Worm (Caenorhabditis elegans): ENCODE results near the gene rps-9.

The rps-9 gene

DNA sequence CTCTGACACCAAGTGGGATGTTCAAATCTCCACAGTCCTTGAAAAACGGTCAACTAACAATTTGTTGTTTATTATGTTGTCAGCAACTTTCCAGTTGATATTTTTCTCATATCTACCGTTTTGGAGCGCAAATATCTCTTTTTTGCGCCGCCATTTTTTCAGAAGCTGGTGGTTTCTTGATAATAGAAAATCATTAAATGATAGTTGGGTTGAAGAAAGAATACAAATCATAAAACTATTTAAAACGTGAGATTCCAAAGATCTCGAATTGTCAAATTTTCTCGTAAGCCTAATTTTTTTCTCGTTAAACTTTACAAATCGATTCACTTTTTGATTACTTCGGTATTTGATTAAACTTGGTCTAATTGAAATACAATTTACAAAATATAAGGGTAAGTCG lies 33.7 kb downstream of the rps-9 start, which contains the start of gene rpl-42:
Gene rpl-42, plus strand, starts transcription at position 301 of the 400 bp plus-strand sequence.
- TF ChIP-seq pha-4 (tag; optimal IDR thresholded peaks at IDR 0.05) (no peak), blmp-1 (tag; optimal IDR thresholded peaks at IDR 0.05) (no peak), nhr-28 (tag; optimal IDR thresholded peaks at IDR 0.05) (no peak), nhr-76 (tag; optimal IDR thresholded peaks at IDR 0.05) (no peak), hlh-1 (tag; optimal IDR thresholded peaks at IDR 0.05) (no peak), lsy-2 (tag; optimal IDR thresholded peaks at IDR 0.05) (no peak), bed-3 (GFP tag; optimal IDR thresholded peaks at IDR 0.05) (no peak), nhr-2 (tag; optimal IDR thresholded peaks at IDR 0.05) (no peak), M03D4.4 (tag; optimal IDR thresholded peaks at IDR 0.05) (no peak), mab-5 (tag; optimal IDR thresholded peaks at IDR 0.05) (no peak)

DNA sequence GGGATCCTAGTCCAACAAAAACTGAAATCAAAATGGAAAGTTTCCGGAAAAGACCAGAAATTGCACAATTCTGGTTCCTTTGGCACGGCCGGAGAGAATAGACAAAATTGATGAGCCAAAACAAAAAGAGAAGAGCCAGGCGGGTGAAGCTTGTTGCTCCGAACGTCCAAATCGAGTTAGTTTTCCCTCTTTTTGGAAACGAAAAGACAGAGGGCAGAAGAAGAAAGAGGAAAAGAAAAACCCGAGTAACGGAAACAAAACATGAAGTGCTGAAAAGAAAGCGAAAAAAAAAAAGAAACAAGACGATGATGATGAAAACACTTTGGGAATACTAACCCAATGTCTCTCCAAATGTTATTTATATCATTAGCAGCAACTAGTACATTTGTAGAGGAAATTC lies 34.6 kb downstream of the rps-9 start:
- TF ChIP-seq elt-3 (tag; optimal IDR thresholded peaks at IDR 0.05) (no peak), ceh-83 (GFP tag; optimal IDR thresholded peaks at IDR 0.05) (no peak), ces-1 (GFP tag; optimal IDR thresholded peaks at IDR 0.05) (peak; percentile 87), unc-62 (GFP tag; optimal IDR thresholded peaks at IDR 0.05) (no peak)

- TF ChIP-seq elt-3 (tag; optimal IDR thresholded peaks at IDR 0.05) = no peak
- no peak for TF ChIP-seq ces-1 (GFP tag; optimal IDR thresholded peaks at IDR 0.05)
- TF ChIP-seq snpc-4 (tag; optimal IDR thresholded peaks at IDR 0.05) = no peak
- TF ChIP-seq lin-13 (tag; optimal IDR thresholded peaks at IDR 0.05) = no peak
- no peak for TF ChIP-seq sptf-1 (tag; optimal IDR thresholded peaks at IDR 0.05)
- TF ChIP-seq unc-39 (tag; optimal IDR thresholded peaks at IDR 0.05) = no peak
Measured at ce11 chrII:11089356-11089755, 36.8 kb downstream of the rps-9 start, which contains the start of gene unc-53. Gene unc-53, minus strand, starts transcription at chrII:11089456.

DNA sequence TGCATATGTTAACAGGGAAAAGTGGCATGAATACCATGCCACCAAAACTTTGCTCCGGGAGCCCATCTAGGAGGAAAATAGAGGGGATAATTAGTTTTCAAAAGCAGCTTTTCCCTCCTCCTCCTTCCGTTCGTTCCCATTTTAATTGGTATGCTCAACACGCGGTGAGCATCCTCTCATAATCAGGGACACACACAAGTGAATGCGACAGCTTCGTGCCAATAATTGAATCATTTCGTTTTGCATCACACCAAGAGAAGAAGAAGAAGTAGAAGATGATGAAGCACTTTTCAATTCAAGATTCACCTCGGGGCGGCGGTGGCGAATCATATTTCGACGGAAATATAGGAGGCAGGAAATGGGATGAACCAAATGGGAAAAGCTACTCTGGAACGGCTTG lies 38.0 kb downstream of the rps-9 start:
- TF ChIP-seq ces-1 (GFP tag; optimal IDR thresholded peaks at IDR 0.05) = peak; percentile 97
- TF ChIP-seq mab-5 (tag; optimal IDR thresholded peaks at IDR 0.05) = no peak
- TF ChIP-seq mls-2 (tag; optimal IDR thresholded peaks at IDR 0.05) = peak; percentile 30

ce11 chrII:11086770-11087169 lies 39.4 kb downstream of the rps-9 start:
- no peak for TF ChIP-seq unc-62 (GFP tag; optimal IDR thresholded peaks at IDR 0.05)
- peak; percentile 63 for TF ChIP-seq ces-1 (GFP tag; optimal IDR thresholded peaks at IDR 0.05)
- TF ChIP-seq ceh-39 (tag; optimal IDR thresholded peaks at IDR 0.05) = no peak

ce11 chrII:11076550-11076949 lies 49.6 kb downstream of the rps-9 start:
- TF ChIP-seq unc-62 (GFP tag; optimal IDR thresholded peaks at IDR 0.05) = no peak
- TF ChIP-seq elt-1 (tag; optimal IDR thresholded peaks at IDR 0.05; ENCODE audit: borderline replicate concordance, insufficient read depth) = peak; percentile 82
- TF ChIP-seq nhr-2 (tag; optimal IDR thresholded peaks at IDR 0.05) = no peak
- no peak for TF ChIP-seq ceh-83 (GFP tag; optimal IDR thresholded peaks at IDR 0.05)
